Worm (Caenorhabditis elegans) whole organism, L4/young adult: ENCODE measurements around the gene drr-1.

ENCODE experiments used
- dao-5 ChIP-seq: sonication (generic microtip); optimal IDR thresholded peaks from 2 replicates; lab custom pipeline; 2016; ENCODE audit warnings: missing genotype, missing genetic modification characterization, moderate library complexity, missing compliant biosample characterization
- him-1 ChIP-seq: sonication (generic microtip); optimal IDR thresholded peaks from 2 replicates; lab custom pipeline; 2016; ENCODE audit warnings: missing genotype, missing genetic modification reagents, missing genetic modification characterization, missing compliant biosample characterization

DNA sequence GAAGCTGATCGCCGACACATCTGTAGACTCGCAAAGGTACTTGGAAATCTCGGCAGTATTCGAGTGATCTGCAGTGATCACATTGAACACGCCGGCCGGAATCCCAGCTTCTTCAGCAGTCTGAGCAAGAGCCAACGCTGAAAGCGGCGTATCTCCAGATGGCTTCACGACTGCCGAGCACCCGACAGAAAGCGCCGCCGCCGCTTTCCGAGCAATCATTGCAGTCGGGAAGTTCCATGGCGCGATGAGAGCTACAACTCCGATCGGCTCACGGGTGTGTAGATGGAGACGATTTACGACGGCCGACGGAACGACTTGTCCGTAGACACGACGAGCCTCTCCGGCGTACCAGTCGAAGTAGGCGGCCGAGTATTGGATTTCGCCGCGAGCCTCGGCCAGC, 5.8 kb downstream of the drr-1 start:
- TF ChIP-seq him-1 (no peak), dao-5 (tag; lab: Kevin White, UChicago) (no peak)
